Fruit fly (Drosophila melanogaster) whole organism, adult: ENCODE measurements around the gene CG4570.

ENCODE experiments used
- CG11617 ChIP-seq: fragments of 200-800 bp; sonication (Bioruptor generic); optimal IDR thresholded peaks from 2 replicates; lab custom pipeline; 2017; ENCODE audit warnings: mild to moderate bottlenecking, missing biosample characterization, missing genetic modification reagents, missing genetic modification characterization
- CG12768 ChIP-seq: fragments of 200-800 bp; sonication (Bioruptor generic); optimal IDR thresholded peaks from 2 replicates; lab custom pipeline; 2017; ENCODE audit warnings: missing biosample characterization, missing genetic modification characterization, mild to moderate bottlenecking, moderate library complexity, missing genetic modification reagents
- CG14711 ChIP-seq: fragments of 200-800 bp; sonication (Bioruptor generic); optimal IDR thresholded peaks from 2 replicates; lab custom pipeline; 2018; ENCODE audit warnings: missing biosample characterization, mild to moderate bottlenecking, missing genetic modification characterization, moderate library complexity
- CG1620 ChIP-seq: fragments of 200-800 bp; sonication (Bioruptor generic); optimal IDR thresholded peaks from 2 replicates; lab custom pipeline; 2016; ENCODE audit warnings: missing biosample characterization, missing genetic modification characterization
- CG33017 ChIP-seq: fragments of 200-800 bp; sonication (Bioruptor generic); optimal IDR thresholded peaks from 2 replicates; lab custom pipeline; 2018; ENCODE audit warnings: missing biosample characterization, mild to moderate bottlenecking, missing genetic modification characterization, moderate library complexity
- CG5204 ChIP-seq: fragments of 200-800 bp; sonication (Bioruptor generic); optimal IDR thresholded peaks from 2 replicates; lab custom pipeline; 2016; ENCODE audit warnings: missing biosample characterization, missing genetic modification characterization
- CG7045 ChIP-seq: fragments of 200-800 bp; sonication (Bioruptor generic); optimal IDR thresholded peaks from 2 replicates; lab custom pipeline; 2017; ENCODE audit warnings: missing biosample characterization, mild to moderate bottlenecking, missing genetic modification characterization
- CG7101 ChIP-seq: fragments of 200-800 bp; sonication (Bioruptor generic); optimal IDR thresholded peaks from 2 replicates; lab custom pipeline; 2018; ENCODE audit warnings: missing biosample characterization, mild to moderate bottlenecking, missing genetic modification characterization, moderate library complexity
- Clk ChIP-seq: fragments of 200-800 bp; sonication (Bioruptor generic); optimal IDR thresholded peaks from 2 replicates; lab custom pipeline; 2017; ENCODE audit warnings: missing biosample characterization, missing genetic modification characterization
- Crg-1 ChIP-seq: fragments of 200-800 bp; sonication (Bioruptor generic); optimal IDR thresholded peaks from 2 replicates; lab custom pipeline; 2016; ENCODE audit warnings: missing biosample characterization, missing genetic modification characterization
- Hr96 ChIP-seq: fragments of 200-800 bp; sonication (Bioruptor generic); optimal IDR thresholded peaks from 2 replicates; lab custom pipeline; 2016; ENCODE audit warnings: missing biosample characterization, missing genetic modification characterization
- Mnt ChIP-seq: fragments of 200-800 bp; sonication (Bioruptor generic); optimal IDR thresholded peaks from 2 replicates; lab custom pipeline; 2016; ENCODE audit warnings: missing biosample characterization, mild to moderate bottlenecking, missing genetic modification characterization
- bab1 ChIP-seq: fragments of 200-800 bp; sonication (Bioruptor generic); optimal IDR thresholded peaks from 3 replicates; lab custom pipeline; 2019; ENCODE audit warnings: missing biosample characterization, mild to moderate bottlenecking, missing genetic modification characterization, moderate library complexity
- cic ChIP-seq: fragments of 200-800 bp; sonication (Bioruptor generic); optimal IDR thresholded peaks from 2 replicates; lab custom pipeline; 2017; ENCODE audit warnings: missing biosample characterization, mild to moderate bottlenecking, missing genetic modification characterization, moderate library complexity
- cnc ChIP-seq, 2 experiments: fragments of >200 bp; optimal IDR thresholded peaks; 2 replicates each; lab custom pipeline; 2017
- kay ChIP-seq: fragments of 200-800 bp; sonication (Bioruptor generic); peaks from one replicate; lab custom pipeline; 2016; ENCODE audit warnings: missing biosample characterization, missing genetic modification characterization, borderline replicate concordance
- ovo ChIP-seq: fragments of 200-800 bp; sonication (Bioruptor generic); optimal IDR thresholded peaks from 2 replicates; lab custom pipeline; 2016; ENCODE audit warnings: missing biosample characterization, missing genetic modification characterization
- pad ChIP-seq: fragments of 200-800 bp; sonication (Bioruptor generic); optimal IDR thresholded peaks from 3 replicates; lab custom pipeline; 2017; ENCODE audit warnings: missing biosample characterization, missing genetic modification characterization, mild to moderate bottlenecking, moderate library complexity, missing genetic modification reagents
- tj ChIP-seq: fragments of 200-800 bp; sonication (Bioruptor generic); optimal IDR thresholded peaks from 3 replicates; lab custom pipeline; 2017; ENCODE audit warnings: missing biosample characterization, mild to moderate bottlenecking, missing genetic modification characterization, moderate library complexity
- toe ChIP-seq: fragments of 200-800 bp; sonication (Bioruptor generic); optimal IDR thresholded peaks from 2 replicates; lab custom pipeline; 2016; ENCODE audit warnings: missing biosample characterization, missing genetic modification characterization

CG4570 gene

dm6 chr3R:10836924-10837323 is 19.7 kb upstream of the CG4570 start:
- no peak for TF ChIP-seq Mnt (GFP tag; lab: Kevin White, UChicago)
- TF ChIP-seq CG12768 = no peak
- no peak for TF ChIP-seq kay
- no peak for TF ChIP-seq ovo (GFP tag; lab: Kevin White, UChicago)

dm6 chr3R:10842422-10842821 is 14.2 kb upstream of the CG4570 start:
- TF ChIP-seq CG5204 (GFP tag; lab: Kevin White, UChicago) = no peak
- no peak for TF ChIP-seq CG7045
- no peak for TF ChIP-seq CG14711
- no peak for TF ChIP-seq toe (GFP tag; lab: Kevin White, UChicago)

- TF ChIP-seq bab1 (GFP tag; lab: Kevin White, UChicago) (peak; percentile 82), CG7045 (peak; percentile 87), Mnt (GFP tag; lab: Kevin White, UChicago) (no peak), toe (GFP tag; lab: Kevin White, UChicago) (peak; percentile 50), CG12768 (peak; percentile 78), CG14711 (peak; percentile 81), tj (GFP tag; lab: Kevin White, UChicago) (peak; percentile 47), CG7101 (tag; lab: Kevin White, UChicago) (peak; percentile 80), CG5204 (GFP tag; lab: Kevin White, UChicago) (peak; percentile 66), kay (peak; percentile 79), CG33017 (tag; lab: Kevin White, UChicago) (peak; percentile 77), Crg-1 (GFP tag; lab: Kevin White, UChicago) (no peak), Clk (GFP tag; lab: Kevin White, UChicago) (peak; percentile 11), CG1620 (GFP tag; lab: Kevin White, UChicago) (no peak), pad (GFP tag; lab: Kevin White, UChicago) (peak; percentile 37), Hr96 (GFP tag; lab: Kevin White, UChicago) (peak; percentile 40), CG11617 (GFP tag; lab: Kevin White, UChicago) (peak; percentile 63), cic (GFP tag; lab: Kevin White, UChicago) (no peak)
Observed at dm6 chr3R:10849515-10849973, 7.1 kb upstream of the CG4570 start, which contains the start of gene CG42394. CG42394 (plus strand) TSS chr3R:10849825.

- TF ChIP-seq kay = no peak
- TF ChIP-seq CG1620 (GFP tag; lab: Kevin White, UChicago) = no peak
- TF ChIP-seq toe (GFP tag; lab: Kevin White, UChicago) = no peak
- no peak for TF ChIP-seq ovo (GFP tag; lab: Kevin White, UChicago)
- TF ChIP-seq Clk (GFP tag; lab: Kevin White, UChicago) = no peak
- TF ChIP-seq bab1 (GFP tag; lab: Kevin White, UChicago) = no peak
- no peak for TF ChIP-seq cnc (optimal IDR thresholded peaks at IDR 0.05; lab: Kevin White, UChicago)
- TF ChIP-seq Mnt (GFP tag; lab: Kevin White, UChicago) = no peak
- no peak for TF ChIP-seq CG12768
- TF ChIP-seq tj (GFP tag; lab: Kevin White, UChicago) = no peak
- no peak for TF ChIP-seq pad (GFP tag; lab: Kevin White, UChicago)
- no peak for TF ChIP-seq CG7101 (tag; lab: Kevin White, UChicago)
Observed at dm6 chr3R:10850636-10851035, 6.0 kb upstream of the CG4570 start.

dm6 chr3R:10852232-10852774 is 4.3 kb upstream of the CG4570 start, which contains the start of gene CG4565:
CG4565 (plus strand) TSS chr3R:10852724.
- peak; percentile 100 for TF ChIP-seq pad (GFP tag; lab: Kevin White, UChicago)
- TF ChIP-seq Mnt (GFP tag; lab: Kevin White, UChicago) = no peak
- no peak for TF ChIP-seq bab1 (GFP tag; lab: Kevin White, UChicago)

- TF ChIP-seq CG14711 = no peak
- TF ChIP-seq Mnt (GFP tag; lab: Kevin White, UChicago) = peak; percentile 29
- TF ChIP-seq toe (GFP tag; lab: Kevin White, UChicago) = no peak
- peak; percentile 17 for TF ChIP-seq cic (GFP tag; lab: Kevin White, UChicago)
- no peak for TF ChIP-seq CG7045
- TF ChIP-seq Crg-1 (GFP tag; lab: Kevin White, UChicago) = no peak
- no peak for TF ChIP-seq CG33017 (tag; lab: Kevin White, UChicago)
- no peak for TF ChIP-seq Hr96 (GFP tag; lab: Kevin White, UChicago)
- peak in 1 of 2 experiments; percentile 43 for TF ChIP-seq cnc (optimal IDR thresholded peaks at IDR 0.05; lab: Kevin White, UChicago)
- no peak for TF ChIP-seq kay
- no peak for TF ChIP-seq CG5204 (GFP tag; lab: Kevin White, UChicago)
- TF ChIP-seq CG7101 (tag; lab: Kevin White, UChicago) = peak; percentile 5
- TF ChIP-seq pad (GFP tag; lab: Kevin White, UChicago) = peak; percentile 83
- TF ChIP-seq CG11617 (GFP tag; lab: Kevin White, UChicago) = peak; percentile 51
- TF ChIP-seq Clk (GFP tag; lab: Kevin White, UChicago) = no peak
- peak; percentile 7 for TF ChIP-seq bab1 (GFP tag; lab: Kevin White, UChicago)
- TF ChIP-seq CG12768 = peak; percentile 74
- TF ChIP-seq CG1620 (GFP tag; lab: Kevin White, UChicago) = no peak
- TF ChIP-seq ovo (GFP tag; lab: Kevin White, UChicago) = no peak
- peak; percentile 28 for TF ChIP-seq tj (GFP tag; lab: Kevin White, UChicago)
Observed at dm6 chr3R:10854243-10854874, 2.2 kb upstream of the CG4570 start, which contains the start of the genes CG6567 and CG4511. CG6567 (minus strand) TSS chr3R:10854451. CG4511 (plus strand) TSS chr3R:10854501.
